Worm (Caenorhabditis elegans): Measurements from ENCODE around the gene str-6.

str-6 gene

DNA sequence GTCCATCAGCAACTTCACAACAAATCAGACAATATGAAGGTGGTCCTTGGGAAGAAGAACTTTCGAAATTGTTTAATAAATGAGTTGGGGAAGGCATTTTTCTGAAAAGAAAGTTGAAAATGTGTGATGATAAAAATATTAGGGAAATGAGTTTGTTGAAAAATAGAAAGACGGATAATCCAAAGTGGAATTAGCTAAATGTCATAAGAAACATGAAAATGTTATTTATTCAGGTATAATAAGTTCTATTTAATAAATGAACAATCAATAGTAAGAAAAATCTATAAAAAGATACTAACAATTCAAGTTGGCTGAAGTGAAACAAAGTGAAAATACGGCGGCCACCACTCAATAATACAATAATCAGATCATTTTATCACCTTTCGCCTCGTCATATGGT, 47.8 kb downstream of the str-6 start, which contains the start of gene nhr-53:
Gene nhr-53 (minus strand): TSS at position 101 of the 400 bp plus-strand sequence.
- no peak for TF ChIP-seq lin-13 (GFP tag; optimal IDR thresholded peaks at IDR 0.05)
- TF ChIP-seq lin-11 (tag; optimal IDR thresholded peaks at IDR 0.05): no peak
- TF ChIP-seq unc-55 (GFP tag; optimal IDR thresholded peaks at IDR 0.05): no peak
- no peak for TF ChIP-seq sem-4 (tag; optimal IDR thresholded peaks at IDR 0.05)
- no peak for TF ChIP-seq ceh-82 (tag; optimal IDR thresholded peaks at IDR 0.05)

DNA sequence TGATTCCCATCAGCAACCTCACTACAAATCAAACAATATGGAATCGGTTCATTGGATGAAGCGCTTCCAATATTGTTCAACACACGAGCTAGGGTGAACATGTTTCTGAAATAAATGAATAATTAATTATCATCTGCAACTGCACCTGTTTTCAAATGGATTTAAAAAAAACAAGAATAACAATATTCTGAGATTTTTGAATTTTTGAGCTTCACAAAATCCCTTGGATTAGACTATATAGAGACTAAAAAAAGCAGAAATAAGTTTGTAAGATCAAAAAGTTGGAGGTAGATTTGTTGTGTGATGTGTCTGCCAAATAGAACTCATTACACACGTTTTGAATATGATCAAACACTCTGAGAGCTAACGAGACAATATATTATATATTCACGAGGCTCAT, 50.2 kb downstream of the str-6 start, which contains the start of gene nhr-199:
Gene nhr-199 (minus strand): TSS at position 101 of the 400 bp plus-strand sequence.
- no peak for TF ChIP-seq nhr-25 (tag; optimal IDR thresholded peaks at IDR 0.05)
